Worm (Caenorhabditis elegans) whole organism, L4/young adult: ENCODE data around the gene C28H8.8.

Experiments
- W03F9.2 ChIP-seq: fragments of 150-350 bp; optimal IDR thresholded peaks from 2 replicates; lab custom pipeline; 2014; ENCODE audit warnings: missing biosample characterization, missing genetic modification characterization
- him-1 ChIP-seq: sonication (generic microtip); optimal IDR thresholded peaks from 2 replicates; lab custom pipeline; 2016; ENCODE audit warnings: missing genotype, missing genetic modification reagents, missing genetic modification characterization, missing compliant biosample characterization

DNA sequence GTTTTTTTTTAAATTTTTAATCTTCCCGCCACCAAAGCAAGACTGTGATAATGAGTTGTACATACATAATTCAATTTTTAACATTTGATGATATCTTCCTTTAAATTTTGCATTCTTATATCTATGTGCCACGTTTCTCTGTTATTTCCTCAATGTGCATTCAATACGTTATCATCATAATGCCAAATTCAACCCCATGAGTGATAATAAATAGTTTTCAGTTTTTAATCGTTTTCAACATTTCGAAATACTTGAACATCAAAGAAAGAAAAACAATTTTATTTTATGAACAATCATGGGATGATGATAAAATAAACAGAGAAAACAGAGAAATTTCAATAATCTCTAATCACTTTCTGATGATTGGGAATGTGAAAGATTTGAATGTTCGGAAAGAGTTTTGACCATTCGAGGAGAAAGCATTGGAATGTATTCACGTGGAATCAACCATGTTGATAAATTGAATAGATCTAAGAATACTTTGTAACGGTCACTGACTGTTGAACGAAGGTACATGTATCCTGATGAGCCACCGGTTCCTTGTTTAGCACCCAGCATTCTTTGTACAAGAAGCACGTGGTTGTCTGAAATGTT lies 28.9 kb upstream of the C28H8.8 start:
- TF ChIP-seq W03F9.2 (tag; lab: Kevin White, UChicago) (peak; percentile 9), him-1 (tag; lab: Kevin White, UChicago) (no peak)
